Worm (Caenorhabditis elegans) whole organism, L3 larva: Measurements from ENCODE around the gene C05C9.2.

Experiments
- R02D3.7 ChIP-seq: fragments of 150-350 bp; optimal IDR thresholded peaks from 2 replicates; lab custom pipeline; 2014; ENCODE audit warnings: missing biosample characterization, missing genetic modification characterization
- ZK546.5 ChIP-seq: sonication (generic microtip); optimal IDR thresholded peaks from 2 replicates; lab custom pipeline; 2017; ENCODE audit warnings: missing biosample characterization, missing genetic modification characterization
- aly-2 ChIP-seq: fragments of 150-350 bp; optimal IDR thresholded peaks from 2 replicates; lab custom pipeline; 2014; ENCODE audit warnings: missing biosample characterization, missing genetic modification characterization
- ama-1 ChIP-seq: fragments of 150-350 bp; optimal IDR thresholded peaks from 2 replicates; lab custom pipeline; 2018
- ceh-16 ChIP-seq: sonication (generic microtip); optimal IDR thresholded peaks from 2 replicates; lab custom pipeline; 2017; ENCODE audit warnings: missing biosample characterization, missing genetic modification characterization
- ceh-82 ChIP-seq: fragments of 150-350 bp; optimal IDR thresholded peaks from 2 replicates; lab custom pipeline; 2014; ENCODE audit warnings: missing biosample characterization, missing genetic modification characterization
- ceh-9 ChIP-seq: sonication (generic microtip); optimal IDR thresholded peaks from 2 replicates; lab custom pipeline; 2018; ENCODE audit warnings: missing biosample characterization, missing genetic modification characterization
- daf-12 ChIP-seq: fragments of 150-350 bp; optimal IDR thresholded peaks from 2 replicates; lab custom pipeline; 2014; ENCODE audit warnings: missing biosample characterization, missing genetic modification reagents, missing genetic modification characterization
- elt-1 ChIP-seq: fragments of 150-350 bp; optimal IDR thresholded peaks from 2 replicates; lab custom pipeline; 2014; ENCODE audit warnings: missing biosample characterization, missing genetic modification characterization
- elt-2 ChIP-seq: sonication (generic microtip); optimal IDR thresholded peaks from 2 replicates; lab custom pipeline; 2016; ENCODE audit warnings: missing genetic modification reagents, mild to moderate bottlenecking, missing genetic modification characterization, missing compliant biosample characterization
- elt-3 ChIP-seq, 3 experiments: fragments of 150-350 bp in 1 of 3; sonication (generic microtip) in 2 of 3; optimal IDR thresholded peaks; 2 replicates in 2 of 3; 4 replicates in 1 of 3; lab custom pipeline; 2014 to 2017; ENCODE audit warnings: missing biosample characterization in 3 of 3, missing genetic modification characterization in 3 of 3
- jun-1 ChIP-seq: fragments of 150-350 bp; optimal IDR thresholded peaks from 2 replicates; lab custom pipeline; 2014; ENCODE audit warnings: missing biosample characterization, missing genetic modification reagents, missing genetic modification characterization
- lin-15B ChIP-seq: fragments of 150-350 bp; optimal IDR thresholded peaks from 2 replicates; lab custom pipeline; 2014; ENCODE audit warnings: missing biosample characterization, missing genetic modification characterization
- lin-39 ChIP-seq: fragments of 150-350 bp; optimal IDR thresholded peaks from 2 replicates; lab custom pipeline; 2018; ENCODE audit warnings: missing biosample characterization, missing genetic modification reagents, missing genetic modification characterization
- lsy-12 ChIP-seq: sonication (generic microtip); optimal IDR thresholded peaks from 2 replicates; lab custom pipeline; 2016; ENCODE audit warnings: mild to moderate bottlenecking, missing genetic modification characterization, missing compliant biosample characterization
- mml-1 ChIP-seq: fragments of 150-350 bp; sonication (generic microtip); optimal IDR thresholded peaks from 3 replicates; lab custom pipeline; 2014; ENCODE audit warnings: missing biosample characterization, missing genetic modification characterization
- nfya-1 ChIP-seq: sonication (generic microtip); optimal IDR thresholded peaks from 2 replicates; lab custom pipeline; 2017; ENCODE audit warnings: missing genetic modification characterization, mild to moderate bottlenecking, missing compliant biosample characterization, antibody characterized with exemption, moderate library complexity; ENCODE audit not compliant: insufficient read depth
- nhr-11 ChIP-seq: fragments of 150-350 bp; optimal IDR thresholded peaks from 2 replicates; lab custom pipeline; 2014; ENCODE audit warnings: missing biosample characterization, missing genetic modification characterization
- nhr-12 ChIP-seq: fragments of 150-350 bp; optimal IDR thresholded peaks from 2 replicates; lab custom pipeline; 2014; ENCODE audit warnings: missing biosample characterization, missing genetic modification characterization
- nhr-23 ChIP-seq: fragments of 150-350 bp; optimal IDR thresholded peaks from 2 replicates; lab custom pipeline; 2014; ENCODE audit warnings: missing biosample characterization, missing genetic modification reagents, missing genetic modification characterization
- nhr-25 ChIP-seq: sonication (generic microtip); optimal IDR thresholded peaks from 2 replicates; lab custom pipeline; 2017; ENCODE audit warnings: missing biosample characterization, missing genetic modification characterization
- nhr-28 ChIP-seq: fragments of 150-350 bp; optimal IDR thresholded peaks from 2 replicates; lab custom pipeline; 2014; ENCODE audit warnings: missing biosample characterization, missing genetic modification characterization
- nhr-43 ChIP-seq: sonication (generic microtip); optimal IDR thresholded peaks from 2 replicates; lab custom pipeline; 2016; ENCODE audit warnings: mild to moderate bottlenecking, missing genetic modification characterization, missing compliant biosample characterization; ENCODE audit not compliant: poor library complexity, severe bottlenecking
- pha-4 ChIP-seq: fragments of 150-350 bp; optimal IDR thresholded peaks from 2 replicates; lab custom pipeline; 2014; ENCODE audit warnings: missing biosample characterization, missing genetic modification reagents, missing genetic modification characterization
- pqm-1 ChIP-seq: fragments of 150-350 bp; optimal IDR thresholded peaks from 2 replicates; lab custom pipeline; 2017; ENCODE audit warnings: missing biosample characterization, missing genetic modification characterization, inconsistent platforms
- sea-2 ChIP-seq: fragments of 150-350 bp; sonication (generic microtip); optimal IDR thresholded peaks from 4 replicates; lab custom pipeline; 2014; ENCODE audit warnings: missing biosample characterization, missing genetic modification reagents, missing genetic modification characterization
- skn-1 ChIP-seq: fragments of 150-350 bp; optimal IDR thresholded peaks from 2 replicates; lab custom pipeline; 2014; ENCODE audit warnings: missing biosample characterization, missing genetic modification characterization
- unc-39 ChIP-seq: sonication (generic microtip); optimal IDR thresholded peaks from 4 replicates; lab custom pipeline; 2017; ENCODE audit warnings: missing biosample characterization, missing genetic modification characterization
- unc-62 ChIP-seq: fragments of 150-350 bp; sonication (generic microtip); optimal IDR thresholded peaks from 4 replicates; lab custom pipeline; 2014; ENCODE audit warnings: missing biosample characterization, missing genetic modification reagents, missing genetic modification characterization
- ztf-11 ChIP-seq: fragments of 150-350 bp; optimal IDR thresholded peaks from 2 replicates; lab custom pipeline; 2014; ENCODE audit warnings: missing biosample characterization, missing genetic modification characterization
- ztf-4 ChIP-seq: fragments of 150-350 bp; optimal IDR thresholded peaks from 2 replicates; lab custom pipeline; 2014; ENCODE audit warnings: missing biosample characterization, missing genetic modification characterization

Gene C05C9.2

DNA sequence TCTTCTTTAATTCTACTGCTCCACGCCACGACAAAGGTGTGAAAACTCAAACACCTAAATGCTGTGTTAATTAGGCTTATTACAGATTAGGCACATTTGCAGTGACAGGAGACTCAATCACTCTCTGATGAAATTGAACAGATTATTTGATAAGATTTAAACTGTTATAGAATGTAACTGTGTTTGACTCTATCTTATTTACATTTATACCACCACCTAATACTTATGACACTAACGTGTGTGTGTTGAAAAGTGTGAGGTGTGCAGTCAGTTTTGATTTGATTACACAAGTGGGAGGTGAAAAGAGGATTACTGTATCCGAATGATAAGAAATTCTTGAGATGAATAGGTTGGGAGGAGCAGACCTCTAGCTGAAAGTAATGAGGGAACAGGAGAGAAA, 20.6 kb upstream of the C05C9.2 start:
- peak; percentile 51 for TF ChIP-seq pqm-1
- TF ChIP-seq elt-2 (tag; lab: Kevin White, UChicago), result peak; percentile 78
- no peak for TF ChIP-seq ZK546.5 (tag; lab: Kevin White, UChicago)
- TF ChIP-seq pha-4 (tag; lab: Kevin White, UChicago), result peak; percentile 51

DNA sequence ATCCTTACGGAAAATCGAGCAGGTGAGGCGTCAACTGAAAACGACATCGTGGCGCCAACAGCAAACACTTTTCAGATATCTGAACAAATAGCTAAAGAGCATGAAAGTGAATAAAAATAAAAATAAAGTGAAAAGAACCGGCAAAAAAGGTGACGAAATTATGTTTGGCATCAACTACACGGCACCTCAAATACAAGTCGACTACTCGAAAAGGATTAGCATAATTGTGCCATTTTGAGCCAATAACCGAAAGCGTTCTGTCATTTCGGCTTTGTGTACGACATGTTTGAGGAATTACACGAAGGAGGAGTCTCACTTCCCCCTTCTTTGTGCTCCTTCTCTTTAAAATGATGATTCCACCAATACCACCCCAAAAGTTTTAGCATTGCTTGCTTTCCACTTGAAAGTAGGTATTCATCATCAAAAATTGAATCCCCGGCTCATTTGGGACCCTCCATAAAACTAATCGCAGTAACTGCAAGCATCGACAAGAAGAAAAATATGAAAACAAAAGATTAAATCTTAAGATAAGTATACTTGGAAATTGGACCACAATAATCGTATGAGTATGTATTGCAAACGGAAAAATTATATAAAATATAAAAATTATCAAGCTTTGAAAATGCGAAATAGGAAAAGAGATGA, 18.0 kb upstream of the C05C9.2 start:
- TF ChIP-seq nhr-11 (tag; lab: Kevin White, UChicago) (no peak), R02D3.7 (tag; lab: Kevin White, UChicago) (no peak), pha-4 (tag; lab: Kevin White, UChicago) (no peak), nhr-12 (tag; lab: Kevin White, UChicago) (no peak), lsy-12 (no peak), elt-2 (tag; lab: Kevin White, UChicago) (no peak), ZK546.5 (tag; lab: Kevin White, UChicago) (no peak)

ce11 chrX:11136988-11137387, 15.9 kb upstream of the C05C9.2 start:
- TF ChIP-seq nhr-23 (peak; percentile 47), nhr-43 (peak; percentile 29), ztf-11 (tag; lab: Kevin White, UChicago) (no peak), lsy-12 (no peak), elt-3 (tag; optimal IDR thresholded peaks at IDR 0.05; lab: Kevin White, UChicago) (peak in 2 of 3 experiments; percentile 70 to 93), elt-2 (tag; lab: Kevin White, UChicago) (peak; percentile 20), ZK546.5 (tag; lab: Kevin White, UChicago) (no peak)

- TF ChIP-seq sea-2 (GFP tag; lab: Kevin White, UChicago) (no peak), elt-1 (tag; lab: Kevin White, UChicago) (peak; percentile 78), lin-39 (peak; percentile 60), ceh-16 (tag; lab: Kevin White, UChicago) (no peak)
Observed at ce11 chrX:11137632-11138031, 15.2 kb upstream of the C05C9.2 start.

ce11 chrX:11151494-11151893, 1.4 kb upstream of the C05C9.2 start:
- TF ChIP-seq sea-2 (GFP tag; lab: Kevin White, UChicago) (no peak), daf-12 (no peak), unc-39 (tag; lab: Kevin White, UChicago) (no peak), lsy-12 (no peak), aly-2 (tag; lab: Kevin White, UChicago) (no peak), jun-1 (tag; lab: Kevin White, UChicago) (no peak), mml-1 (no peak), elt-2 (tag; lab: Kevin White, UChicago) (no peak), lin-15B (tag; lab: Kevin White, UChicago) (no peak), ztf-4 (tag; lab: Kevin White, UChicago) (no peak)
- TF ChIP-seq, all 47 proteins: peak for 0

DNA sequence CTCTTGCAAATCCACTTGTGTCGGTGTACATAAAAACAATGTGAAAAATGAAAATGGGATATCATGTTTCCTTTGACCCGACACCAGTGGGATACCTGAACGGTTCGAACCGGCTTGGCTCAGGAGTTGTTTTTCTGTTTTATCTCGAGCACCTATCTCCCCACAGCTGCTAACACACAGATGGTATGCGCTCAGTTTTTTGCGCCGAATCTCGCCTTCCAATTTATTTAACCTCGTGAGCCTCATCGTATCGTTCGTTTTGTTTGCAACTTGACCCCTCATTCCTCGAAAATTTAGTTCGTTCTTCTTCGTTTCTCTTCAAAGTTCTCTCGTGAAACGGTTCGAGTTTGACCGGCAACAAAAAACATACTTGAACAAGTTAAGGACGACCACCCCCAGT, 7.7 kb downstream of the C05C9.2 start, which contains the start of gene C05C9.1:
Gene C05C9.1 (plus strand): TSS at position 301 of the 400 bp plus-strand sequence.
- TF ChIP-seq nhr-11 (tag; lab: Kevin White, UChicago) (no peak), unc-39 (tag; lab: Kevin White, UChicago) (no peak), lin-39 (no peak), nhr-43 (no peak), ceh-82 (no peak), elt-3 (tag; optimal IDR thresholded peaks at IDR 0.05; lab: Kevin White, UChicago) (no peak), unc-62 (GFP tag; lab: Kevin White, UChicago) (no peak), aly-2 (tag; lab: Kevin White, UChicago) (no peak), ztf-4 (tag; lab: Kevin White, UChicago) (no peak), skn-1 (tag; lab: Kevin White, UChicago) (no peak), ztf-11 (tag; lab: Kevin White, UChicago) (no peak), pqm-1 (no peak), nfya-1 (tag; lab: Kevin White, UChicago) (no peak), ama-1 (lab: Kevin White, UChicago) (no peak), nhr-23 (no peak), ceh-9 (tag; lab: Kevin White, UChicago) (no peak), ceh-16 (tag; lab: Kevin White, UChicago) (no peak), nhr-25 (tag; lab: Kevin White, UChicago) (no peak), lsy-12 (no peak), nhr-28 (no peak)
